Worm (Caenorhabditis elegans): Measurements from ENCODE around the gene T01H3.2.

- TF ChIP-seq mab-9 (GFP tag; IDR thresholded peaks at IDR 0.05) (no peak), nhr-28 (tag; optimal IDR thresholded peaks at IDR 0.05) (no peak), lin-14 (GFP tag; optimal IDR thresholded peaks at IDR 0.05) (no peak), egl-27 (tag; optimal IDR thresholded peaks at IDR 0.05) (no peak), elt-3 (tag; optimal IDR thresholded peaks at IDR 0.05) (no peak), irx-1 (tag; optimal IDR thresholded peaks at IDR 0.05) (no peak), unc-86 (tag; optimal IDR thresholded peaks at IDR 0.05) (no peak)
Observed at ce11 chrII:7866081-7866480, 11.7 kb downstream of the T01H3.2 start.

Measured in whole organism, L1 larva.